Fruit fly (Drosophila melanogaster) S2 (cell line): ENCODE measurements around the gene CG10413.

Experiments
- CG8478 ChIP-seq: fragments of >200 bp; optimal IDR thresholded peaks from 2 replicates; lab custom pipeline; 2018
- CTCF ChIP-seq, 2 experiments: fragments of >200 bp; optimal IDR thresholded peaks; 2 replicates each; lab custom pipeline; 2018

Gene CG10413

DNA sequence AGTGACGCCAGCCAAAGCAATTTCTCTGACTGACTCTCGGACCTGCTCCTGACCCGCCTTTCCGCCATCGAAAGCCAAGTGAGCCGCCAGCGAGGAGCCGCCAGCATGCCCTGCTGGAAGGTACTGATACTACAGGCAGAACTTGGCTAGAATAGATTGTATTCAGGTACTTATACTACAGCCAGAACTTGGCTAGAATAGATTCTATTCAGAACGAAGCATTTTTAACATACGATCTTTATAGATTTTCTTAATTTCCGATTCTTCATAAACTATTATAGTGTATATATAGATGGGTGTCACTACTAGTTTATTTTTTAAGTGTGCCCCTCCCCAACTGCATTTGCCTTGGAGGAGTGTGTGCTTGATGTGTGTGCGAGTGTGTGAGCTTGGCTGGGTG, 50.8 kb downstream of the CG10413 start:
- TF ChIP-seq CG8478 (lab: Kevin White, UChicago) (no peak), CTCF (optimal IDR thresholded peaks at IDR 0.05; lab: Kevin White, UChicago) (no peak)
